Fruit fly (Drosophila melanogaster) whole organism, wandering third instar larva: ENCODE data around the gene TfIIA-L.

Experiments used
- Abd-B ChIP-seq: fragments of >200 bp; optimal IDR thresholded peaks from 2 replicates; lab custom pipeline; 2017; ENCODE audit warnings: missing biosample characterization, missing genetic modification characterization
- CG9705 ChIP-seq: fragments of 200-800 bp; sonication (Bioruptor generic); optimal IDR thresholded peaks from 2 replicates; lab custom pipeline; 2018; ENCODE audit warnings: missing biosample characterization, mild to moderate bottlenecking, missing genetic modification characterization
- Dfd ChIP-seq: fragments of >200 bp; optimal IDR thresholded peaks from 2 replicates; lab custom pipeline; 2017; ENCODE audit warnings: missing biosample characterization, missing genetic modification characterization
- Dif ChIP-seq: fragments of 200-275, 200-300 bp; sonication (Bioruptor generic); optimal IDR thresholded peaks from 2 replicates; lab custom pipeline; 2018; ENCODE audit warnings: missing biosample characterization, missing genetic modification characterization; ENCODE audit not compliant: partially characterized antibody
- HLH106 ChIP-seq: fragments of 200-800 bp; optimal IDR thresholded peaks from 3 replicates; lab custom pipeline; 2019; ENCODE audit warnings: missing biosample characterization, mild to moderate bottlenecking, missing genetic modification characterization, moderate library complexity
- OdsH ChIP-seq: fragments of 200-800 bp; sonication (Bioruptor generic); optimal IDR thresholded peaks from 2 replicates; lab custom pipeline; 2016; ENCODE audit warnings: missing biosample characterization, mild to moderate bottlenecking, missing genetic modification characterization
- Rel ChIP-seq, 2 experiments: fragments of 200-800 bp; sonication (Bioruptor generic) in 1 of 2; optimal IDR thresholded peaks; 2 replicates in 1 of 2; 3 replicates in 1 of 2; lab custom pipeline; 2016 to 2019; ENCODE audit warnings: mild to moderate bottlenecking in 2 of 2, missing biosample characterization in 2 of 2, missing genetic modification characterization in 2 of 2, moderate library complexity in 1 of 2
- Vsx2 ChIP-seq: fragments of 200-300, 225-300 bp; sonication (Bioruptor generic); optimal IDR thresholded peaks from 2 replicates; lab custom pipeline; 2018; ENCODE audit warnings: missing biosample characterization, missing genetic modification characterization; ENCODE audit not compliant: partially characterized antibody
- br ChIP-seq: fragments of 200-800 bp; sonication (Bioruptor generic); optimal IDR thresholded peaks from 2 replicates; lab custom pipeline; 2016; ENCODE audit warnings: missing biosample characterization, missing genetic modification characterization
- fru ChIP-seq: fragments of 200-800 bp; sonication (Bioruptor generic); optimal IDR thresholded peaks from 3 replicates; lab custom pipeline; 2016; ENCODE audit warnings: missing biosample characterization, mild to moderate bottlenecking, missing genetic modification characterization
- h ChIP-seq: fragments of 200-800 bp; sonication (Bioruptor generic); optimal IDR thresholded peaks from 3 replicates; lab custom pipeline; 2016; ENCODE audit warnings: missing biosample characterization, mild to moderate bottlenecking, missing genetic modification characterization
- woc ChIP-seq: sonication (Bioruptor generic); optimal IDR thresholded peaks from 2 replicates; lab custom pipeline; 2016; ENCODE audit warnings: missing biosample characterization, mild to moderate bottlenecking, missing genetic modification characterization

DNA sequence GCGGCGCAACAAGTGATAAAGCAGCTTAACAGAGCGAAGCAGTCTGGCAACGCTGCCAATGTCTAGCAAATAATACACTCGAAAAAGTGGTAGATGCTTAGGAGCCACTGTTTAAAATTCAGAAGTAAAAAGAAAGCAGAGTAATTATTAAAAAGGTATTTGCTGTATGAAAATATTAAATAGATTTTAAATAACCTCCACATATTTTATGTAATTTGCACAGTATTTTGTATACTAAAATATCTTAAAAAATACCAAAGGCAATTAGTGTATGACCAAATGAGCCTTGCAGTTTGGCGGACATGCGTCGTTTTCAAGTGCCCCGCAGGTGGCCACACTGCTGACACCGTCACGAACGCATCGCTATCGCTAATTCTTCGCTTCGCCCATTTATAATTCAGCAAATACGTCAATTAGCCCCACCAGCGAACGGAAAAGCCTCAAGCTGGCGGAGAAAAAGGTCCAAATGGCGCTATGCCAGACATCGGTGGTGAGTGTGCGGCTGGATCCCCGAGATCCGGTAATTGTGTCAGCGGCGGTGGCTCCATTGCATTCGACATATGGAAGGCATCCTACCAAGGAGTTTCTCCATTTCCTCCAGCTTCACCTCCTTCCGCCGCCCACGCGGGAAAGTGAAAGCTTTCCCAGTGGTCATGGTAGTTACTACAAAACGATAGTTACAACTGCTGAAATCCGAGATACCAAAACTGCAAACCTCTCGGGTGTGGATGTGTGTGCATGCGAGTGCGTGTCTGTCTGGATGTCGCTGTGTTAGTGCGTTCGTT, 2.4 kb downstream of the TfIIA-L start, which contains the start of gene pll:
- TF ChIP-seq Abd-B (GFP tag; lab: Kevin White, UChicago) (no peak), Dif (GFP tag; lab: Kevin White, UChicago) (no peak), Rel (GFP tag; optimal IDR thresholded peaks at IDR 0.05; lab: Kevin White, UChicago) (no peak), Rel (tag; optimal IDR thresholded peaks at IDR 0.05; lab: Kevin White, UChicago) (peak; percentile 61), fru (GFP tag; lab: Kevin White, UChicago) (no peak), br (GFP tag; lab: Kevin White, UChicago) (no peak), OdsH (GFP tag; lab: Kevin White, UChicago) (peak; percentile 74), h (GFP tag; lab: Kevin White, UChicago) (peak; percentile 84), CG9705 (GFP tag; lab: Kevin White, UChicago) (peak; percentile 74), Vsx2 (GFP tag; lab: Kevin White, UChicago) (no peak), Dfd (GFP tag; lab: Kevin White, UChicago) (no peak), woc (GFP tag; lab: Kevin White, UChicago) (no peak), HLH106 (tag; lab: Kevin White, UChicago) (peak; percentile 84)
